Worm (Caenorhabditis elegans) whole organism, L4 larva: ENCODE data around the gene T04A8.13.

Source experiments
- F26F4.8 ChIP-seq: fragments of 200-800 bp; sonication (Bioruptor generic); conservative IDR thresholded peaks from 2 replicates; pipeline ENCODE4 v1.3.6; 2022; ENCODE audit warnings: missing genetic modification characterization, missing compliant biosample characterization
- F44E2.7 ChIP-seq: fragments of 200-800 bp; sonication (Bioruptor generic); IDR thresholded peaks from 2 replicates; pipeline ENCODE4 v2.1.2; 2022; ENCODE audit warnings: missing genetic modification characterization, missing compliant biosample characterization
- F49E8.2 ChIP-seq: sonication (generic microtip); optimal IDR thresholded peaks from 2 replicates; lab custom pipeline; 2016; ENCODE audit warnings: missing compliant biosample characterization, mild to moderate bottlenecking, missing genetic modification characterization, borderline replicate concordance
- R02D3.7 ChIP-seq: fragments of 150-350 bp; sonication (generic microtip); optimal IDR thresholded peaks from 3 replicates; lab custom pipeline; 2014; ENCODE audit warnings: missing biosample characterization, missing genetic modification characterization
- Y105C5A.15 ChIP-seq: fragments of 200-800 bp; sonication (Bioruptor generic); IDR thresholded peaks from 2 replicates; pipeline ENCODE4 v1.3.6; 2022; ENCODE audit warnings: missing genetic modification characterization, missing compliant biosample characterization
- Y48G9A.11 ChIP-seq: fragments of 200-800 bp; sonication (Bioruptor generic); IDR thresholded peaks from 2 replicates; pipeline ENCODE4 v1.3.6; 2022; ENCODE audit warnings: missing genetic modification reagents, missing genetic modification characterization, missing compliant biosample characterization
- Y75B8A.6 ChIP-seq: fragments of 200-800 bp; sonication (Bioruptor generic); IDR thresholded peaks from 2 replicates; pipeline ENCODE4 v1.3.6; 2022; ENCODE audit warnings: missing genetic modification reagents, missing genetic modification characterization, missing compliant biosample characterization
- arid-1 ChIP-seq: fragments of 200-800 bp; sonication (Bioruptor generic); conservative IDR thresholded peaks from 2 replicates; pipeline ENCODE4 v1.3.6; 2022; ENCODE audit warnings: missing genetic modification reagents, missing genetic modification characterization, missing compliant biosample characterization
- attf-4 ChIP-seq: sonication (generic microtip); optimal IDR thresholded peaks from 3 replicates; lab custom pipeline; 2017; ENCODE audit warnings: missing biosample characterization, missing genetic modification characterization
- ceh-20 ChIP-seq: fragments of 200-800 bp; sonication (Bioruptor generic); IDR thresholded peaks from 2 replicates; pipeline ENCODE4 v1.3.6; 2022; ENCODE audit warnings: missing genetic modification reagents, missing genetic modification characterization, missing compliant biosample characterization
- ceh-62 ChIP-seq: sonication (generic microtip); optimal IDR thresholded peaks from 2 replicates; lab custom pipeline; 2017; ENCODE audit warnings: missing biosample characterization, missing genetic modification characterization
- ceh-82 ChIP-seq: sonication (generic microtip); optimal IDR thresholded peaks from 2 replicates; lab custom pipeline; 2017; ENCODE audit warnings: missing biosample characterization, missing genetic modification characterization
- ces-1 ChIP-seq: fragments of 150-350 bp; sonication (generic microtip); optimal IDR thresholded peaks from 4 replicates; lab custom pipeline; 2014; ENCODE audit warnings: missing biosample characterization, missing genetic modification reagents, missing genetic modification characterization
- cey-2 ChIP-seq: sonication (generic microtip); optimal IDR thresholded peaks from 3 replicates; lab custom pipeline; 2017; ENCODE audit warnings: missing genetic modification characterization, mild to moderate bottlenecking, missing compliant biosample characterization, antibody characterized with exemption, borderline replicate concordance; ENCODE audit not compliant: insufficient read depth
- daf-12 ChIP-seq: fragments of 150-350 bp; optimal IDR thresholded peaks from 2 replicates; lab custom pipeline; 2014; ENCODE audit warnings: missing biosample characterization, missing genetic modification reagents, missing genetic modification characterization
- dmd-8 ChIP-seq: fragments of 200-800 bp; sonication (Bioruptor generic); IDR thresholded peaks from 2 replicates; pipeline ENCODE4 v1.3.6; 2022; ENCODE audit warnings: missing genetic modification characterization, missing compliant biosample characterization
- gei-8 ChIP-seq: fragments of 200-800 bp; sonication (Bioruptor generic); optimal IDR thresholded peaks from 2 replicates; lab custom pipeline; 2018; ENCODE audit warnings: mild to moderate bottlenecking, missing genetic modification characterization, missing compliant biosample characterization
- hif-1 ChIP-seq, 2 experiments: sonication (generic microtip); optimal IDR thresholded peaks; 2 replicates each; lab custom pipeline; 2016 to 2017; ENCODE audit warnings: missing compliant biosample characterization in 2 of 2, missing genetic modification characterization in 2 of 2, missing genetic modification reagents in 2 of 2, missing genotype in 2 of 2, mild to moderate bottlenecking in 1 of 2
- hmg-1.1 ChIP-seq: fragments of 200-800 bp; sonication (Bioruptor generic); IDR thresholded peaks from 2 replicates; pipeline ENCODE4 v1.3.6; 2022; ENCODE audit warnings: missing genetic modification reagents, missing genetic modification characterization, missing compliant biosample characterization
- jun-1 ChIP-seq: fragments of 150-350 bp; optimal IDR thresholded peaks from 2 replicates; lab custom pipeline; 2014; ENCODE audit warnings: missing biosample characterization, missing genetic modification reagents, missing genetic modification characterization
- lim-7 ChIP-seq: fragments of 200-800 bp; sonication (Bioruptor generic); IDR thresholded peaks from 2 replicates; pipeline ENCODE4 v1.3.6; 2022; ENCODE audit warnings: missing genetic modification characterization, missing compliant biosample characterization
- lin-15B ChIP-seq: fragments of 150-350 bp; sonication (generic microtip); optimal IDR thresholded peaks from 3 replicates; lab custom pipeline; 2014; ENCODE audit warnings: missing biosample characterization, missing genetic modification characterization
- lin-29 ChIP-seq: fragments of 200-800 bp; sonication (Bioruptor generic); IDR thresholded peaks from 2 replicates; pipeline ENCODE4 v1.3.6; 2022; ENCODE audit warnings: missing genetic modification reagents, missing genetic modification characterization, missing compliant biosample characterization
- lin-38 ChIP-seq: fragments of 200-800 bp; sonication (Bioruptor generic); IDR thresholded peaks from 2 replicates; pipeline ENCODE4 v1.3.6; 2022; ENCODE audit warnings: missing genetic modification reagents, missing genetic modification characterization, missing compliant biosample characterization
- lin-39 ChIP-seq: fragments of 150-350 bp; optimal IDR thresholded peaks from 2 replicates; lab custom pipeline; 2014; ENCODE audit warnings: missing biosample characterization, missing genetic modification reagents, missing genetic modification characterization
- lsy-2 ChIP-seq, 2 experiments: fragments of 150-350 bp in 1 of 2; sonication (generic microtip) in 1 of 2; optimal IDR thresholded peaks; 2 replicates each; lab custom pipeline; 2014 to 2017; ENCODE audit warnings: missing biosample characterization in 2 of 2, missing genetic modification characterization in 2 of 2
- madf-9 ChIP-seq: fragments of 200-800 bp; sonication (Bioruptor generic); conservative IDR thresholded peaks from 2 replicates; pipeline ENCODE4 v1.3.6; 2022; ENCODE audit warnings: missing genetic modification reagents, missing genetic modification characterization, missing compliant biosample characterization
- mdl-1 ChIP-seq, 2 experiments: fragments of 150-350 bp in 1 of 2; sonication (generic microtip) in 1 of 2; optimal IDR thresholded peaks; 2 replicates each; lab custom pipeline; 2014 to 2017; ENCODE audit warnings: missing biosample characterization in 2 of 2, missing genetic modification characterization in 2 of 2
- mxl-3 ChIP-seq: fragments of 200-800 bp; sonication (Bioruptor generic); optimal IDR thresholded peaks from 2 replicates; lab custom pipeline; 2018; ENCODE audit warnings: mild to moderate bottlenecking, missing genetic modification characterization, missing compliant biosample characterization
- nhr-10 ChIP-seq: fragments of 150-350 bp; optimal IDR thresholded peaks from 2 replicates; lab custom pipeline; 2014; ENCODE audit warnings: missing biosample characterization, missing genetic modification characterization
- nhr-11 ChIP-seq: fragments of 150-350 bp; optimal IDR thresholded peaks from 2 replicates; lab custom pipeline; 2014; ENCODE audit warnings: missing biosample characterization, missing genetic modification characterization
- nhr-237 ChIP-seq: sonication (generic microtip); optimal IDR thresholded peaks from 2 replicates; lab custom pipeline; 2017; ENCODE audit warnings: missing biosample characterization, missing genetic modification characterization
- nhr-25 ChIP-seq: sonication (generic microtip); optimal IDR thresholded peaks from 2 replicates; lab custom pipeline; 2017; ENCODE audit warnings: missing genetic modification characterization, mild to moderate bottlenecking, missing compliant biosample characterization, antibody characterized with exemption, moderate library complexity, borderline replicate concordance; ENCODE audit not compliant: insufficient read depth
- nhr-41 ChIP-seq: fragments of 200-800 bp; sonication (Bioruptor generic); IDR thresholded peaks from 2 replicates; pipeline ENCODE4 v1.3.6; 2022; ENCODE audit warnings: missing genetic modification reagents, missing genetic modification characterization, missing compliant biosample characterization
- nhr-42 ChIP-seq: fragments of 200-800 bp; sonication (Bioruptor generic); IDR thresholded peaks from 2 replicates; pipeline ENCODE4 v1.3.6; 2022; ENCODE audit warnings: missing genetic modification characterization, missing compliant biosample characterization
- nhr-76 ChIP-seq: fragments of 150-350 bp; optimal IDR thresholded peaks from 2 replicates; lab custom pipeline; 2014; ENCODE audit warnings: missing biosample characterization, missing genetic modification characterization
- pha-4 ChIP-seq, 2 experiments: fragments of 150-350 bp in 1 of 2; fragments of 200-800 bp in 1 of 2; sonication (Bioruptor generic) in 1 of 2; IDR thresholded peaks in 1 of 2; optimal IDR thresholded peaks in 1 of 2; 2 replicates each; pipeline versions ENCODE4 v1.3.6 to Lab custom; 2014 to 2022; ENCODE audit warnings: missing genetic modification characterization in 2 of 2, missing genetic modification reagents in 2 of 2, missing biosample characterization in 1 of 2, missing compliant biosample characterization in 1 of 2
- php-3 ChIP-seq: fragments of 200-800 bp; sonication (Bioruptor generic); IDR thresholded peaks from 2 replicates; pipeline ENCODE4 v1.3.6; 2022; ENCODE audit warnings: missing genetic modification reagents, missing genetic modification characterization, missing compliant biosample characterization
- rbr-2 ChIP-seq: sonication (generic microtip); optimal IDR thresholded peaks from 2 replicates; lab custom pipeline; 2016; ENCODE audit warnings: missing genotype, missing genetic modification characterization, missing compliant biosample characterization
- sdz-12 ChIP-seq: fragments of 200-800 bp; sonication (Bioruptor generic); optimal IDR thresholded peaks from 2 replicates; lab custom pipeline; 2018; ENCODE audit warnings: mild to moderate bottlenecking, missing genetic modification characterization, missing compliant biosample characterization
- skn-1 ChIP-seq: fragments of 150-350 bp; optimal IDR thresholded peaks from 2 replicates; lab custom pipeline; 2014; ENCODE audit warnings: missing biosample characterization, missing genetic modification characterization
- snpc-1.2 ChIP-seq: fragments of 200-800 bp; sonication (Bioruptor generic); IDR thresholded peaks from 2 replicates; pipeline ENCODE4 v1.3.6; 2022; ENCODE audit warnings: missing genetic modification reagents, missing genetic modification characterization, missing compliant biosample characterization
- snpc-4 ChIP-seq: fragments of 150-350 bp; optimal IDR thresholded peaks from 2 replicates; lab custom pipeline; 2014; ENCODE audit warnings: missing biosample characterization, missing genetic modification characterization
- spr-1 ChIP-seq: sonication (generic microtip); optimal IDR thresholded peaks from 2 replicates; lab custom pipeline; 2016; ENCODE audit warnings: mild to moderate bottlenecking, missing genetic modification characterization, missing compliant biosample characterization
- spr-3 ChIP-seq: fragments of 200-800 bp; sonication (Bioruptor generic); optimal IDR thresholded peaks from 2 replicates; lab custom pipeline; 2018; ENCODE audit warnings: mild to moderate bottlenecking, missing genetic modification characterization, missing compliant biosample characterization
- tag-97 ChIP-seq: fragments of 200-800 bp; sonication (Bioruptor generic); IDR thresholded peaks from 2 replicates; pipeline ENCODE4 v1.3.6; 2022; ENCODE audit warnings: missing genetic modification characterization, missing compliant biosample characterization
- tra-1 ChIP-seq: fragments of 200-800 bp; sonication (Bioruptor generic); IDR thresholded peaks from 2 replicates; pipeline ENCODE4 v1.3.6; 2022; ENCODE audit warnings: missing genetic modification reagents, missing genetic modification characterization, missing compliant biosample characterization
- unc-130 ChIP-seq: sonication (generic microtip); optimal IDR thresholded peaks from 2 replicates; lab custom pipeline; 2016; ENCODE audit warnings: missing genetic modification reagents, missing genetic modification characterization, missing compliant biosample characterization
- unc-39 ChIP-seq: sonication (generic microtip); optimal IDR thresholded peaks from 2 replicates; lab custom pipeline; 2017; ENCODE audit warnings: missing biosample characterization, missing genetic modification characterization
- ztf-11 ChIP-seq: fragments of 150-350 bp; optimal IDR thresholded peaks from 2 replicates; lab custom pipeline; 2014; ENCODE audit warnings: missing biosample characterization, missing genetic modification characterization

Gene T04A8.13

ce11 chrIII:4756983-4757382 is 50.2 kb downstream of the T04A8.13 start, which contains the start of gene fbxl-2 (continued):
- TF ChIP-seq mdl-1 (tag; optimal IDR thresholded peaks at IDR 0.05; lab: Kevin White, UChicago) (peak in 1 of 2 experiments; percentile 59), hmg-1.1 (GFP tag; lab: Robert Waterston, UW) (peak; percentile 94), Y48G9A.11 (GFP tag; lab: Robert Waterston, UW) (peak; percentile 73), Y75B8A.6 (peak; percentile 89), lin-29 (GFP tag; lab: Robert Waterston, UW) (peak; percentile 83), nhr-10 (tag; lab: Kevin White, UChicago) (no peak), F49E8.2 (tag; lab: Kevin White, UChicago) (peak; percentile 28), tag-97 (no peak), nhr-25 (tag; lab: Kevin White, UChicago) (peak; percentile 68), R02D3.7 (peak; percentile 37), nhr-76 (tag; lab: Kevin White, UChicago) (no peak), php-3 (GFP tag; lab: Robert Waterston, UW) (peak; percentile 73), lsy-2 (tag; optimal IDR thresholded peaks at IDR 0.05; lab: Kevin White, UChicago) (peak; percentile 85 to 97), ces-1 (GFP tag; lab: Kevin White, UChicago) (no peak), arid-1 (GFP tag; lab: Robert Waterston, UW) (peak; percentile 88), spr-3 (GFP tag; lab: Kevin White, UChicago) (peak; percentile 75), madf-9 (peak; percentile 82), pha-4 (GFP tag; IDR thresholded peaks at IDR 0.05; lab: Robert Waterston, UW) (no peak), pha-4 (tag; optimal IDR thresholded peaks at IDR 0.05; lab: Kevin White, UChicago) (no peak), nhr-237 (tag; lab: Kevin White, UChicago) (no peak), unc-130 (GFP tag; lab: Kevin White, UChicago) (peak; percentile 71), skn-1 (tag; lab: Kevin White, UChicago) (no peak), unc-39 (tag; lab: Kevin White, UChicago) (no peak), nhr-41 (GFP tag; lab: Robert Waterston, UW) (peak; percentile 51; the same call in 1 of the 2 replicates), ceh-20 (GFP tag; lab: Robert Waterston, UW) (peak; percentile 93), nhr-11 (peak; percentile 90), mxl-3 (GFP tag; lab: Kevin White, UChicago) (peak; percentile 77), attf-4 (tag; lab: Kevin White, UChicago) (no peak), sdz-12 (no peak), ztf-11 (tag; lab: Kevin White, UChicago) (no peak), rbr-2 (peak; percentile 94), ceh-62 (no peak), spr-1 (tag; lab: Kevin White, UChicago) (peak; percentile 87), jun-1 (tag; lab: Kevin White, UChicago) (peak; percentile 65), snpc-1.2 (0 out of 2 replicates have a peak, but pooled peaks have one; percentile 54), lin-39 (no peak), lim-7 (GFP tag; lab: Robert Waterston, UW) (peak; percentile 51; the same call in 1 of the 2 replicates), snpc-4 (tag; lab: Kevin White, UChicago) (no peak), cey-2 (tag; lab: Kevin White, UChicago) (no peak), tra-1 (GFP tag; lab: Robert Waterston, UW) (peak; percentile 84), nhr-42 (GFP tag; lab: Robert Waterston, UW) (peak; percentile 93), ceh-82 (tag; lab: Kevin White, UChicago) (no peak), gei-8 (GFP tag; lab: Kevin White, UChicago) (peak; percentile 41), daf-12 (tag; lab: Kevin White, UChicago) (no peak), lin-38 (GFP tag; lab: Robert Waterston, UW) (peak; percentile 94), F44E2.7 (GFP tag; lab: Robert Waterston, UW) (no peak), dmd-8 (0 out of 2 replicates have a peak, but pooled peaks have one; percentile 24), Y105C5A.15 (GFP tag; lab: Robert Waterston, UW) (peak; percentile 75; the same call in 1 of the 2 replicates), hif-1 (tag; optimal IDR thresholded peaks at IDR 0.05; lab: Kevin White, UChicago) (peak; percentile 17 to 84), lin-15B (tag; lab: Kevin White, UChicago) (peak; percentile 79), F26F4.8 (no peak)
